Worm (Caenorhabditis elegans) whole organism, young adult: ENCODE results near the gene ess-2.

ENCODE experiments used
- B0261.1 ChIP-seq: sonication (generic microtip); optimal IDR thresholded peaks from 2 replicates; lab custom pipeline; 2016; ENCODE audit warnings: mild to moderate bottlenecking, missing genetic modification characterization, moderate library complexity, missing compliant biosample characterization
- C06A6.2 ChIP-seq: fragments of 200-800 bp; sonication (Bioruptor generic); conservative IDR thresholded peaks from 2 replicates; pipeline ENCODE4 v1.3.6; 2022; ENCODE audit warnings: missing genetic modification characterization, missing compliant biosample characterization
- C17E4.6 ChIP-seq: fragments of 200-800 bp; sonication (Bioruptor generic); IDR thresholded peaks from 2 replicates; pipeline ENCODE4 v1.3.6; 2022; ENCODE audit warnings: missing genetic modification reagents, missing genetic modification characterization, missing compliant biosample characterization
- D2030.7 ChIP-seq: fragments of 200-800 bp; sonication (Bioruptor generic); IDR thresholded peaks from 2 replicates; pipeline ENCODE4 v1.3.6; 2022; ENCODE audit warnings: missing genetic modification reagents, missing genetic modification characterization, missing compliant biosample characterization
- F23B12.7 ChIP-seq: sonication (generic microtip); optimal IDR thresholded peaks from 2 replicates; lab custom pipeline; 2017; ENCODE audit warnings: missing genetic modification characterization, mild to moderate bottlenecking, missing compliant biosample characterization, antibody characterized with exemption, moderate library complexity; ENCODE audit not compliant: insufficient read depth
- F33H1.4 ChIP-seq: fragments of 200-800 bp; sonication (Bioruptor generic); IDR thresholded peaks from 2 replicates; pipeline ENCODE4 v1.3.6; 2022; ENCODE audit warnings: missing genetic modification reagents, missing genetic modification characterization, missing compliant biosample characterization
- F37B4.10 ChIP-seq: fragments of 200-800 bp; sonication (Bioruptor generic); IDR thresholded peaks from 2 replicates; pipeline ENCODE4 v1.3.6; 2022; ENCODE audit warnings: missing genetic modification characterization, missing compliant biosample characterization
- F39B2.1 ChIP-seq: fragments of 200-800 bp; sonication (Bioruptor generic); IDR thresholded peaks from 2 replicates; pipeline ENCODE4 v1.3.6; 2022; ENCODE audit warnings: missing genetic modification reagents, missing genetic modification characterization, missing compliant biosample characterization
- F57A8.1 ChIP-seq: fragments of 200-800 bp; sonication (Bioruptor generic); optimal IDR thresholded peaks from 2 replicates; lab custom pipeline; 2018; ENCODE audit warnings: mild to moderate bottlenecking, missing genetic modification characterization, moderate library complexity, missing compliant biosample characterization
- Y53G8AR.9 ChIP-seq: fragments of 200-800 bp; sonication (Bioruptor generic); conservative IDR thresholded peaks from 2 replicates; pipeline ENCODE4 v1.3.6; 2022; ENCODE audit warnings: missing genetic modification reagents, missing genetic modification characterization, missing compliant biosample characterization
- Y67H2A.10 ChIP-seq: fragments of 200-800 bp; sonication (Bioruptor generic); conservative IDR thresholded peaks from 2 replicates; pipeline ENCODE4 v1.3.6; 2022; ENCODE audit warnings: missing genetic modification reagents, missing genetic modification characterization, missing compliant biosample characterization
- ZK185.1 ChIP-seq: sonication (generic microtip); optimal IDR thresholded peaks from 2 replicates; lab custom pipeline; 2016; ENCODE audit warnings: mild to moderate bottlenecking, missing genetic modification characterization, missing compliant biosample characterization; ENCODE audit not compliant: poor library complexity, severe bottlenecking
- akir-1 ChIP-seq: fragments of 200-800 bp; sonication (Bioruptor generic); optimal IDR thresholded peaks from 2 replicates; lab custom pipeline; 2018; ENCODE audit warnings: mild to moderate bottlenecking, missing genetic modification characterization, moderate library complexity, missing compliant biosample characterization
- attf-6 ChIP-seq: fragments of 200-800 bp; sonication (Bioruptor generic); IDR thresholded peaks from 2 replicates; pipeline ENCODE4 v1.3.6; 2022; ENCODE audit warnings: missing genetic modification reagents, missing genetic modification characterization, missing compliant biosample characterization
- bed-2 ChIP-seq: fragments of 200-800 bp; sonication (Bioruptor generic); IDR thresholded peaks from 2 replicates; pipeline ENCODE4 v1.3.6; 2022; ENCODE audit warnings: missing genetic modification reagents, missing genetic modification characterization, missing compliant biosample characterization
- cebp-2 ChIP-seq: fragments of 200-800 bp; sonication (Bioruptor generic); IDR thresholded peaks from 2 replicates; pipeline ENCODE4 v1.3.6; 2022; ENCODE audit warnings: missing genetic modification characterization, missing compliant biosample characterization
- ceh-27 ChIP-seq: fragments of 200-800 bp; sonication (Bioruptor generic); optimal IDR thresholded peaks from 2 replicates; lab custom pipeline; 2018; ENCODE audit warnings: mild to moderate bottlenecking, missing genetic modification characterization, moderate library complexity, missing compliant biosample characterization
- ceh-40 ChIP-seq: fragments of 200-800 bp; sonication (Bioruptor generic); IDR thresholded peaks from 2 replicates; pipeline ENCODE4 v1.3.6; 2022; ENCODE audit warnings: missing genetic modification characterization, missing compliant biosample characterization
- ceh-79 ChIP-seq: sonication (generic microtip); optimal IDR thresholded peaks from 2 replicates; lab custom pipeline; 2017; ENCODE audit warnings: mild to moderate bottlenecking, missing genetic modification characterization, missing compliant biosample characterization
- ceh-91 ChIP-seq: fragments of 200-800 bp; sonication (Bioruptor generic); IDR thresholded peaks from 2 replicates; pipeline ENCODE4 v1.3.6; 2022; ENCODE audit warnings: missing genetic modification reagents, missing genetic modification characterization, missing compliant biosample characterization
- dpl-1 ChIP-seq: fragments of 150-350 bp; optimal IDR thresholded peaks from 2 replicates; lab custom pipeline; 2014; ENCODE audit warnings: missing biosample characterization, missing genetic modification reagents, missing genetic modification characterization
- efl-1 ChIP-seq: fragments of 150-350 bp; optimal IDR thresholded peaks from 2 replicates; lab custom pipeline; 2014; ENCODE audit warnings: missing biosample characterization, missing genetic modification reagents, missing genetic modification characterization
- egl-44 ChIP-seq: fragments of 200-800 bp; sonication (Bioruptor generic); IDR thresholded peaks from 2 replicates; pipeline ENCODE4 v1.3.6; 2022; ENCODE audit warnings: missing genetic modification reagents, missing genetic modification characterization, missing compliant biosample characterization
- egrh-3 ChIP-seq: fragments of 200-800 bp; sonication (Bioruptor generic); IDR thresholded peaks from 2 replicates; pipeline ENCODE4 v1.3.6; 2022; ENCODE audit warnings: missing genetic modification reagents, missing genetic modification characterization, missing compliant biosample characterization
- hlh-26 ChIP-seq: fragments of 200-800 bp; sonication (Bioruptor generic); conservative IDR thresholded peaks from 2 replicates; pipeline ENCODE4 v1.3.6; 2022; ENCODE audit warnings: missing genetic modification reagents, missing genetic modification characterization, missing compliant biosample characterization
- hmg-1.2 ChIP-seq: fragments of 200-800 bp; sonication (Bioruptor generic); IDR thresholded peaks from 2 replicates; pipeline ENCODE4 v1.3.6; 2022; ENCODE audit warnings: missing genetic modification reagents, missing genetic modification characterization, missing compliant biosample characterization
- hmg-20 ChIP-seq: fragments of 200-800 bp; sonication (Bioruptor generic); IDR thresholded peaks from 2 replicates; pipeline ENCODE4 v1.3.6; 2022; ENCODE audit warnings: missing genetic modification reagents, missing genetic modification characterization, missing compliant biosample characterization
- lag-1 ChIP-seq: fragments of 200-800 bp; sonication (Bioruptor generic); IDR thresholded peaks from 2 replicates; pipeline ENCODE4 v1.3.6; 2022; ENCODE audit warnings: missing genetic modification reagents, missing genetic modification characterization, missing compliant biosample characterization
- let-526 ChIP-seq: fragments of 200-800 bp; sonication (Bioruptor generic); IDR thresholded peaks from 2 replicates; pipeline ENCODE4 v1.3.6; 2022; ENCODE audit warnings: missing genetic modification reagents, missing genetic modification characterization, missing compliant biosample characterization
- let-607 ChIP-seq, 2 experiments: fragments of 200-800 bp in 1 of 2; sonication (Bioruptor generic) in 1 of 2; sonication (generic microtip) in 1 of 2; optimal IDR thresholded peaks; 2 replicates each; lab custom pipeline; 2016 to 2018; ENCODE audit warnings: mild to moderate bottlenecking in 2 of 2, missing compliant biosample characterization in 2 of 2, missing genetic modification characterization in 2 of 2, moderate library complexity in 2 of 2, missing genotype in 1 of 2
- lin-35 ChIP-seq, 3 experiments: fragments of 150-350 bp in 2 of 3; sonication (generic microtip) in 1 of 3; optimal IDR thresholded peaks; 2 replicates each; lab custom pipeline; 2014 to 2018; ENCODE audit warnings: missing biosample characterization in 3 of 3, missing genetic modification characterization in 3 of 3, missing genetic modification reagents in 3 of 3
- lin-40 ChIP-seq: sonication (generic microtip); optimal IDR thresholded peaks from 2 replicates; lab custom pipeline; 2016; ENCODE audit warnings: missing genetic modification characterization, mild to moderate bottlenecking, missing compliant biosample characterization, missing genotype, missing genetic modification reagents
- lsl-1 ChIP-seq: fragments of 200-800 bp; sonication (Bioruptor generic); optimal IDR thresholded peaks from 2 replicates; lab custom pipeline; 2018; ENCODE audit warnings: mild to moderate bottlenecking, missing genetic modification characterization, moderate library complexity, missing compliant biosample characterization
- madf-8 ChIP-seq: fragments of 200-800 bp; sonication (Bioruptor generic); conservative IDR thresholded peaks from 2 replicates; pipeline ENCODE4 v1.3.6; 2022; ENCODE audit warnings: missing genetic modification reagents, missing genetic modification characterization, missing compliant biosample characterization
- mcd-1 ChIP-seq: fragments of 200-800 bp; sonication (Bioruptor generic); IDR thresholded peaks from 2 replicates; pipeline ENCODE4 v1.3.6; 2022; ENCODE audit warnings: missing genetic modification reagents, missing genetic modification characterization, missing compliant biosample characterization
- nfyb-1 ChIP-seq: fragments of 200-800 bp; sonication (Bioruptor generic); IDR thresholded peaks from 2 replicates; pipeline ENCODE4 v1.3.6; 2022; ENCODE audit warnings: missing genetic modification reagents, missing genetic modification characterization, missing compliant biosample characterization
- nhr-120 ChIP-seq: fragments of 200-800 bp; sonication (Bioruptor generic); IDR thresholded peaks from 2 replicates; pipeline ENCODE4 v1.3.6; 2022; ENCODE audit warnings: missing genetic modification characterization, missing compliant biosample characterization
- rcor-1 ChIP-seq: fragments of 200-800 bp; sonication (Bioruptor generic); IDR thresholded peaks from 2 replicates; pipeline ENCODE4 v1.3.6; 2022; ENCODE audit warnings: missing genetic modification reagents, missing genetic modification characterization, missing compliant biosample characterization
- repo-1 ChIP-seq: sonication (generic microtip); optimal IDR thresholded peaks from 2 replicates; lab custom pipeline; 2017; ENCODE audit warnings: mild to moderate bottlenecking, missing genetic modification characterization, missing compliant biosample characterization
- snpc-4 ChIP-seq, 5 experiments: fragments of 150-350 bp in 1 of 5; sonication (generic microtip) in 4 of 5; optimal IDR thresholded peaks; 2 replicates each; lab custom pipeline; 2014 to 2018; ENCODE audit warnings: missing genetic modification characterization in 5 of 5, missing biosample characterization in 3 of 5, antibody characterized with exemption in 2 of 5, mild to moderate bottlenecking in 2 of 5, missing compliant biosample characterization in 2 of 5, missing genotype in 2 of 5, moderate library complexity in 2 of 5, missing genetic modification reagents in 1 of 5
- sptf-2 ChIP-seq: fragments of 200-800 bp; sonication (Bioruptor generic); optimal IDR thresholded peaks from 2 replicates; lab custom pipeline; 2018; ENCODE audit warnings: mild to moderate bottlenecking, missing genetic modification characterization, missing compliant biosample characterization
- tbx-9 ChIP-seq: sonication (generic microtip); optimal IDR thresholded peaks from 2 replicates; lab custom pipeline; 2016; ENCODE audit warnings: borderline replicate concordance, missing genetic modification characterization, inconsistent platforms, missing compliant biosample characterization
- xnd-1 ChIP-seq: sonication (generic microtip); optimal IDR thresholded peaks from 2 replicates; lab custom pipeline; 2016; ENCODE audit warnings: missing genotype, missing genetic modification reagents, missing genetic modification characterization, missing compliant biosample characterization
- zfh-2 ChIP-seq: fragments of 200-800 bp; sonication (Bioruptor generic); conservative IDR thresholded peaks from 2 replicates; pipeline ENCODE4 v1.3.6; 2022; ENCODE audit warnings: missing genetic modification reagents, missing genetic modification characterization, missing compliant biosample characterization
- ztf-22 ChIP-seq: fragments of 200-800 bp; sonication (Bioruptor generic); optimal IDR thresholded peaks from 2 replicates; lab custom pipeline; 2018; ENCODE audit warnings: mild to moderate bottlenecking, missing genetic modification characterization, moderate library complexity, missing compliant biosample characterization
- ztf-26 ChIP-seq: sonication (generic microtip); optimal IDR thresholded peaks from 2 replicates; lab custom pipeline; 2017; ENCODE audit warnings: missing genetic modification characterization, missing compliant biosample characterization

Gene ess-2

DNA sequence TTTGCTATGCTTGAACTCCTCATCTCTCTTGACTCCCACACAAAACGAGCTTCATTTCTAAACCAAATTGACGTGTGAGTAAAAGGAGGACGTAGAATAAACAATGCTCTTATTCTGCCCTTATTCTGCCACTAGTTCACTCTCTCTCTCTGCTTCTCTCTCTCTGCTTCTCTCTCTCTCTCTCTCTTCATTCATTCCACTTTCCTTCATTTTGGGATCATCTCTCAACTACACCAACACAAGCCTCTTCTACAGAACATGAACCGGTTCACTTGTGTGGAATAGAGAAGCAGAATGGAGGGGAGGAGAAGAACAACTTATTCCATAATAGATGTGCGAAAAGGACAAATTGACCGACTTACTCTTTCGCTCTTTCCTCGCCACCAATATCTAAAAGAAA lies 13.2 kb upstream of the ess-2 start:
- TF ChIP-seq C06A6.2 (GFP tag; lab: Robert Waterston, UW) (no peak), nfyb-1 (no peak), cebp-2 (GFP tag; lab: Robert Waterston, UW) (no peak), akir-1 (no peak), ZK185.1 (tag; lab: Kevin White, UChicago) (no peak), Y53G8AR.9 (GFP tag; lab: Robert Waterston, UW) (no peak), B0261.1 (no peak), Y67H2A.10 (GFP tag; lab: Robert Waterston, UW) (no peak), F57A8.1 (no peak), madf-8 (GFP tag; lab: Robert Waterston, UW) (no peak), tbx-9 (no peak), lag-1 (GFP tag; lab: Robert Waterston, UW) (no peak), lin-35 (GFP tag; optimal IDR thresholded peaks at IDR 0.05; lab: Kevin White, UChicago) (no peak), F37B4.10 (GFP tag; lab: Robert Waterston, UW) (no peak), ztf-26 (no peak), F39B2.1 (GFP tag; lab: Robert Waterston, UW) (no peak), rcor-1 (no peak)

DNA sequence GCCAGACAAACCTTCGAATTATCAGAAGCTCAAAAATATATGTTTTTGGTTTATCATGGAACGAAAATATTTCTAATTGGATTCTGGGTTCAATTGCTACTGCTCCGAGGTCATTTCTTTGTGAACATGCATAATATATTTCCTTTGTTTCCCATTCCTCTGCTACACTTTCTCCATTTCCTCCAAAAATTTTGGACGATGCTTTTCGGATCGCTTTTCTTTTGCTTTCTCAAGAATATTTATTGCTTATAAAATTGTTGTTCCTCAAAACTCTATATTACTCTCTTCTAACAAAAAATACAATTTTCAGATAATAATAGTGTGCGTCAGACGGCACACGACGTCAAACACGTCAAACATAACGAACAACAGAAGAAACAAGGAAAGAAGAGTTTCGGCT lies 4.6 kb upstream of the ess-2 start, which contains the start of gene pac-1:
TSS of gene pac-1 (plus strand) at position 301 of the 400 bp plus-strand sequence.
- TF ChIP-seq egrh-3 (GFP tag; lab: Robert Waterston, UW) (no peak), Y67H2A.10 (GFP tag; lab: Robert Waterston, UW) (no peak), F33H1.4 (no peak), zfh-2 (GFP tag; lab: Robert Waterston, UW) (no peak), ztf-22 (GFP tag; lab: Kevin White, UChicago) (no peak), repo-1 (no peak), C17E4.6 (GFP tag; lab: Robert Waterston, UW) (no peak), dpl-1 (GFP tag; lab: Kevin White, UChicago) (no peak), snpc-4 (GFP tag; optimal IDR thresholded peaks at IDR 0.05; lab: Kevin White, UChicago) (no peak), snpc-4 (tag; optimal IDR thresholded peaks at IDR 0.05; lab: Kevin White, UChicago) (no peak), ceh-27 (no peak), sptf-2 (GFP tag; lab: Kevin White, UChicago) (no peak), madf-8 (GFP tag; lab: Robert Waterston, UW) (no peak), hmg-1.2 (no peak), akir-1 (no peak), egl-44 (GFP tag; lab: Robert Waterston, UW) (no peak), F23B12.7 (tag; lab: Kevin White, UChicago) (no peak), tbx-9 (no peak)

DNA sequence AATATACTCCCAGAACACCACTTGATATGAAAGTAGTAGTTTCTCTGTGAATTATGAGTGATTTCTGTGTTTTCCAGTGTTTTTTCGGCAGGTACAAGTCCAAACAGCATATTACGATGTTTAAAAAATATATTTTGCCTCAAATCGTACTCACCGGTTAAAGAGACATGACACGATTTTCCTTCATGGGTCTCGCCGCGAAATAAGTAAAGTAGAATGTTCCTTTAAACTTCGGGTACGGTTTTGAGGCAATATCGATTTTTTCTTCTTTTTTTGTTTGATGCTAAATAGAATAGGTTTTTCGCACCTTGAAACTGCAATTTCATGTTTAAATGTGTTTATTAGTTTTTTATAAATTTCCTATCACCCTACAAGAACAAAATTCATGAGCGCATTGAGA lies 1.8 kb upstream of the ess-2 start:
- TF ChIP-seq F33H1.4 (peak; percentile 82), lin-40 (tag; lab: Kevin White, UChicago) (no peak), ceh-79 (tag; lab: Kevin White, UChicago) (no peak), hlh-26 (GFP tag; lab: Robert Waterston, UW) (no peak), attf-6 (GFP tag; lab: Robert Waterston, UW) (no peak), sptf-2 (GFP tag; lab: Kevin White, UChicago) (no peak), lsl-1 (peak; percentile 87), bed-2 (GFP tag; lab: Robert Waterston, UW) (no peak), ztf-26 (no peak), D2030.7 (peak; percentile 47; the same call in 1 of the 2 replicates), Y53G8AR.9 (GFP tag; lab: Robert Waterston, UW) (peak; percentile 54; the same call in 1 of the 2 replicates), xnd-1 (tag; lab: Kevin White, UChicago) (peak; percentile 55), let-607 (tag; optimal IDR thresholded peaks at IDR 0.05; lab: Kevin White, UChicago) (no peak), mcd-1 (GFP tag; lab: Robert Waterston, UW) (no peak), ceh-91 (GFP tag; lab: Robert Waterston, UW) (no peak), madf-8 (GFP tag; lab: Robert Waterston, UW) (peak; percentile 54), ceh-40 (no peak), let-526 (GFP tag; lab: Robert Waterston, UW) (no peak), efl-1 (GFP tag; lab: Kevin White, UChicago) (no peak), nhr-120 (GFP tag; lab: Robert Waterston, UW) (no peak), hmg-20 (GFP tag; lab: Robert Waterston, UW) (no peak)
